Fruit fly (Drosophila melanogaster): Measurements from ENCODE around the gene CG31910.

DNA sequence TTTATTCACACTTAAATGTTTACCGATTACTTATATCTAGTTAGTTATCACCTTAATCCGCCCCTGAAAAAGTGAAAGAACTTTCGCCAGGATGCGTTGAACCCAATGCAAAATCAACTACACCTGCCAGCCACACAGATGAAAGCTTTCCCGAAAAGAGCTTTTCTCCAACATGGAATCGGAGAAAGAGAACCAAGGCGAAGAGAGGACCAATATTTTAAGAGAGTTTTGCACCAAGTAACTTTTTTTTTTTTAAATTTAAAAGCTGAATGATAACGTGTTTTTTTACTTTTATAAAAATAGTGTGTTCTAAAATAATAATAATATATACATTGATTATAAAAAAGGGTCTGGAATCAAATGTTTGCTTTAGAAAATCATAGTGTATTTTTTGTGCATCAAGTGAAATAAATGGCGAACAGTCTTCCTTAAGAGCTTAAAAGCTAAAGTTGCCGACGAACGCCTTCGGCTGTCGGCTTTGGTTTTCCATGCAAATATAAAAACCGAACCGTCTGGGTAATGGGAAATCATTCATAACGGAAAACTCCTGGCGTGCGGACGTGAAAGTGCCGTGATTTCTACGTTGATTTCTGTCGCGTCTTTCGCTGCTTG, 3.3 kb downstream of the CG31910 start, which contains the start of gene meng:
- TF ChIP-seq cnc (optimal IDR thresholded peaks at IDR 0.05), result no peak
- no peak for TF ChIP-seq bab1 (GFP tag; optimal IDR thresholded peaks at IDR 0.05)
- TF ChIP-seq kay (GFP tag; ENCODE audit: borderline replicate concordance), result peak; percentile 71
- no peak for TF ChIP-seq Crg-1 (GFP tag; optimal IDR thresholded peaks at IDR 0.05)
- no peak for TF ChIP-seq pad (GFP tag; optimal IDR thresholded peaks at IDR 0.05)
- no peak for TF ChIP-seq CG7045 (GFP tag; optimal IDR thresholded peaks at IDR 0.05)
